Worm (Caenorhabditis elegans) whole organism, early embryonic: ENCODE data around the gene F54D12.10.

Experiments
- B0310.2 ChIP-seq: sonication (generic microtip); optimal IDR thresholded peaks from 2 replicates; lab custom pipeline; 2016; ENCODE audit warnings: mild to moderate bottlenecking, missing genetic modification characterization, missing compliant biosample characterization
- F13C5.2 ChIP-seq: sonication (generic microtip); optimal IDR thresholded peaks from 2 replicates; lab custom pipeline; 2017; ENCODE audit warnings: mild to moderate bottlenecking, missing genetic modification characterization, inconsistent platforms, missing compliant biosample characterization
- ama-1 ChIP-seq: fragments of 150-350 bp; optimal IDR thresholded peaks from 2 replicates; lab custom pipeline; 2014
- ceh-36 ChIP-seq: sonication (generic microtip); optimal IDR thresholded peaks from 2 replicates; lab custom pipeline; 2016; ENCODE audit warnings: missing genetic modification characterization, inconsistent platforms, missing compliant biosample characterization
- ets-7 ChIP-seq: sonication (generic microtip); optimal IDR thresholded peaks from 2 replicates; lab custom pipeline; 2016; ENCODE audit warnings: missing genotype, missing genetic modification characterization, missing compliant biosample characterization
- flt-1 ChIP-seq: fragments of 200-800 bp; sonication (Bioruptor generic); IDR thresholded peaks from 2 replicates; pipeline ENCODE4 v1.3.6; 2022; ENCODE audit warnings: missing genetic modification characterization, missing compliant biosample characterization
- hmbx-1 ChIP-seq: sonication (generic microtip); optimal IDR thresholded peaks from 2 replicates; lab custom pipeline; 2016; ENCODE audit warnings: mild to moderate bottlenecking, missing genetic modification characterization, missing compliant biosample characterization
- hmg-4 ChIP-seq: fragments of 200-800 bp; sonication (Bioruptor generic); optimal IDR thresholded peaks from 2 replicates; lab custom pipeline; 2018; ENCODE audit warnings: mild to moderate bottlenecking, missing genetic modification characterization, missing compliant biosample characterization
- scrt-1 ChIP-seq: fragments of 200-800 bp; sonication (Bioruptor generic); IDR thresholded peaks from 2 replicates; pipeline ENCODE4 v1.3.6; 2022; ENCODE audit warnings: missing genetic modification characterization, missing compliant biosample characterization

ce11 chrII:1376795-1377194 lies 1.4 kb downstream of the F54D12.10 start:
- TF ChIP-seq scrt-1 (GFP tag; lab: Robert Waterston, UW) (no peak), hmg-4 (GFP tag; lab: Kevin White, UChicago) (no peak), F13C5.2 (tag; lab: Kevin White, UChicago) (no peak), B0310.2 (no peak), ama-1 (no peak), flt-1 (GFP tag; lab: Robert Waterston, UW) (no peak), ceh-36 (tag; lab: Kevin White, UChicago) (no peak), hmbx-1 (tag; lab: Kevin White, UChicago) (no peak), ets-7 (tag; lab: Kevin White, UChicago) (no peak)
